Worm (Caenorhabditis elegans) whole organism, mixed stage, embryonic: ENCODE data around the gene Y43B11AL.1.

Source experiments
- M03D4.4 ChIP-seq: sonication (generic microtip); optimal IDR thresholded peaks from 2 replicates; lab custom pipeline; 2017; ENCODE audit warnings: mild to moderate bottlenecking, missing genetic modification characterization, missing compliant biosample characterization
- bed-3 ChIP-seq: fragments of 200-800 bp; sonication (Bioruptor generic); optimal IDR thresholded peaks from 3 replicates; lab custom pipeline; 2018; ENCODE audit warnings: mild to moderate bottlenecking, missing genetic modification characterization, moderate library complexity, missing compliant biosample characterization
- blmp-1 ChIP-seq: fragments of 150-350 bp; optimal IDR thresholded peaks from 2 replicates; lab custom pipeline; 2014; ENCODE audit warnings: missing biosample characterization, missing genetic modification characterization
- ceh-39 ChIP-seq: fragments of 150-350 bp; optimal IDR thresholded peaks from 2 replicates; lab custom pipeline; 2014; ENCODE audit warnings: missing biosample characterization, missing genetic modification characterization
- ceh-43 ChIP-seq: fragments of 200-800 bp; sonication (Bioruptor generic); optimal IDR thresholded peaks from 2 replicates; lab custom pipeline; 2018; ENCODE audit warnings: mild to moderate bottlenecking, missing genetic modification characterization, moderate library complexity, missing compliant biosample characterization
- ceh-83 ChIP-seq: fragments of 200-800 bp; sonication (Bioruptor generic); optimal IDR thresholded peaks from 2 replicates; lab custom pipeline; 2018; ENCODE audit warnings: mild to moderate bottlenecking, missing genetic modification characterization, missing compliant biosample characterization
- ces-1 ChIP-seq: fragments of 150-350 bp; optimal IDR thresholded peaks from 2 replicates; lab custom pipeline; 2014; ENCODE audit warnings: missing biosample characterization, missing genetic modification reagents, missing genetic modification characterization
- cnd-1 ChIP-seq: fragments of 200-800 bp; sonication (Bioruptor generic); optimal IDR thresholded peaks from 2 replicates; lab custom pipeline; 2018; ENCODE audit warnings: mild to moderate bottlenecking, missing genetic modification characterization, missing compliant biosample characterization
- drap-1 ChIP-seq: fragments of 200-800 bp; sonication (Bioruptor generic); optimal IDR thresholded peaks from 3 replicates; lab custom pipeline; 2018; ENCODE audit warnings: mild to moderate bottlenecking, missing genetic modification characterization, missing compliant biosample characterization
- elt-1 ChIP-seq: sonication (generic microtip); optimal IDR thresholded peaks from 2 replicates; lab custom pipeline; 2017; ENCODE audit warnings: missing genetic modification characterization, mild to moderate bottlenecking, missing compliant biosample characterization, antibody characterized with exemption, moderate library complexity, borderline replicate concordance; ENCODE audit not compliant: insufficient read depth
- elt-3 ChIP-seq: fragments of 150-350 bp; optimal IDR thresholded peaks from 2 replicates; lab custom pipeline; 2014; ENCODE audit warnings: missing biosample characterization, missing genetic modification characterization
- flh-1 ChIP-seq: fragments of 200-800 bp; sonication (Bioruptor generic); optimal IDR thresholded peaks from 2 replicates; lab custom pipeline; 2018; ENCODE audit warnings: mild to moderate bottlenecking, missing genetic modification characterization, moderate library complexity, missing compliant biosample characterization
- ham-2 ChIP-seq: fragments of 200-800 bp; sonication (Bioruptor generic); optimal IDR thresholded peaks from 2 replicates; lab custom pipeline; 2018; ENCODE audit warnings: mild to moderate bottlenecking, missing genetic modification characterization, missing compliant biosample characterization
- hlh-1 ChIP-seq: fragments of 150-350 bp; optimal IDR thresholded peaks from 2 replicates; lab custom pipeline; 2014; ENCODE audit warnings: missing biosample characterization, missing genetic modification reagents, missing genetic modification characterization
- lin-13 ChIP-seq: fragments of 150-350 bp; optimal IDR thresholded peaks from 2 replicates; lab custom pipeline; 2014; ENCODE audit warnings: missing biosample characterization, missing genetic modification characterization
- lin-32 ChIP-seq: fragments of 200-800 bp; sonication (Bioruptor generic); optimal IDR thresholded peaks from 2 replicates; lab custom pipeline; 2018; ENCODE audit warnings: mild to moderate bottlenecking, missing genetic modification characterization, missing compliant biosample characterization
- lsy-2 ChIP-seq: fragments of 150-350 bp; optimal IDR thresholded peaks from 2 replicates; lab custom pipeline; 2014; ENCODE audit warnings: missing biosample characterization, missing genetic modification characterization
- mab-5 ChIP-seq: fragments of 150-350 bp; optimal IDR thresholded peaks from 2 replicates; lab custom pipeline; 2014; ENCODE audit warnings: missing biosample characterization, missing genetic modification characterization
- mep-1 ChIP-seq: fragments of 150-350 bp; optimal IDR thresholded peaks from 2 replicates; lab custom pipeline; 2017; ENCODE audit warnings: missing biosample characterization, missing genetic modification reagents, missing genetic modification characterization, inconsistent platforms
- mls-2 ChIP-seq: sonication (generic microtip); optimal IDR thresholded peaks from 2 replicates; lab custom pipeline; 2016; ENCODE audit warnings: mild to moderate bottlenecking, missing genetic modification characterization, moderate library complexity, missing compliant biosample characterization
- nhr-12 ChIP-seq: fragments of 150-350 bp; optimal IDR thresholded peaks from 2 replicates; lab custom pipeline; 2014; ENCODE audit warnings: missing biosample characterization, missing genetic modification characterization
- nhr-2 ChIP-seq: fragments of 150-350 bp; optimal IDR thresholded peaks from 2 replicates; lab custom pipeline; 2014; ENCODE audit warnings: missing biosample characterization, missing genetic modification characterization
- nhr-237 ChIP-seq: fragments of 150-350 bp; optimal IDR thresholded peaks from 2 replicates; lab custom pipeline; 2014; ENCODE audit warnings: missing biosample characterization, missing genetic modification characterization
- nhr-28 ChIP-seq: fragments of 150-350 bp; optimal IDR thresholded peaks from 2 replicates; lab custom pipeline; 2014; ENCODE audit warnings: missing biosample characterization, missing genetic modification characterization
- nhr-76 ChIP-seq: sonication (generic microtip); optimal IDR thresholded peaks from 2 replicates; lab custom pipeline; 2017; ENCODE audit warnings: missing biosample characterization, missing genetic modification characterization
- sem-2 ChIP-seq: fragments of 200-800 bp; sonication (Bioruptor generic); optimal IDR thresholded peaks from 2 replicates; lab custom pipeline; 2018; ENCODE audit warnings: mild to moderate bottlenecking, missing genetic modification characterization, missing compliant biosample characterization
- snpc-4 ChIP-seq: fragments of 150-350 bp; optimal IDR thresholded peaks from 2 replicates; lab custom pipeline; 2014; ENCODE audit warnings: missing biosample characterization, missing genetic modification characterization
- sptf-1 ChIP-seq: sonication (generic microtip); optimal IDR thresholded peaks from 2 replicates; lab custom pipeline; 2017; ENCODE audit warnings: mild to moderate bottlenecking, missing genetic modification characterization, moderate library complexity, missing compliant biosample characterization
- tbx-8 ChIP-seq: fragments of 200-800 bp; sonication (Bioruptor generic); optimal IDR thresholded peaks from 2 replicates; lab custom pipeline; 2018; ENCODE audit warnings: mild to moderate bottlenecking, missing genetic modification characterization, moderate library complexity, missing compliant biosample characterization
- unc-120 ChIP-seq: sonication (generic microtip); optimal IDR thresholded peaks from 2 replicates; lab custom pipeline; 2017; ENCODE audit warnings: missing genetic modification characterization, missing compliant biosample characterization; ENCODE audit not compliant: poor library complexity, severe bottlenecking
- unc-39 ChIP-seq: fragments of 150-350 bp; optimal IDR thresholded peaks from 2 replicates; lab custom pipeline; 2014; ENCODE audit warnings: missing biosample characterization, missing genetic modification characterization
- unc-62 ChIP-seq: fragments of 150-350 bp; optimal IDR thresholded peaks from 2 replicates; lab custom pipeline; 2014; ENCODE audit warnings: missing biosample characterization, missing genetic modification reagents, missing genetic modification characterization
- zip-8 ChIP-seq: fragments of 150-350 bp; optimal IDR thresholded peaks from 2 replicates; lab custom pipeline; 2014; ENCODE audit warnings: missing biosample characterization, missing genetic modification characterization
- ztf-11 ChIP-seq: fragments of 150-350 bp; optimal IDR thresholded peaks from 2 replicates; lab custom pipeline; 2014; ENCODE audit warnings: missing biosample characterization, missing genetic modification characterization

The Y43B11AL.1 gene

DNA sequence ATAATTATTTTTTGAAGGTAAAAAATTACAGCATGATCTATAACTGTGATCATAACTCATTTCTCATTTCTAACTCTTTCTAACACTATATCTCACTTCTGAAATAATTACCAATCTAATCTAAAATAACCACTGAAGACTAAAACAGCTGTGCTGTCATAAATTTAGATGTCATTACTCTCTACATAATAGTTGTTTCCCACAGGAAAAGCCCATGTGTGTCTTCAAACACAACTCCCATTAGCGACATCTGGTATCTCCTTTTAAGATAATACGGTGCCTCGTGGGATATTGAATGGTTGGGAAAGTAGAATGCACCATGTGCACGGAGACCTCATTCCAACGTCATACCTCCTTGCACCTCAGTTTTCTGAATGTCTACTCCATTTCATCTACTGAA, at the start of gene Y43B11AL.1:
Gene Y43B11AL.1, plus strand, starts transcription at position 301 of the 400 bp plus-strand sequence.
- TF ChIP-seq unc-120 (tag; lab: Kevin White, UChicago) (no peak), bed-3 (GFP tag; lab: Kevin White, UChicago) (no peak), nhr-76 (no peak), ces-1 (GFP tag; lab: Kevin White, UChicago) (no peak), cnd-1 (tag; lab: Kevin White, UChicago) (no peak), nhr-2 (no peak), unc-39 (tag; lab: Kevin White, UChicago) (no peak), tbx-8 (no peak), ceh-43 (no peak), drap-1 (GFP tag; lab: Kevin White, UChicago) (no peak), mep-1 (no peak), sem-2 (no peak), blmp-1 (no peak), lin-13 (tag; lab: Kevin White, UChicago) (no peak), M03D4.4 (no peak), hlh-1 (tag; lab: Kevin White, UChicago) (no peak), nhr-28 (no peak), elt-3 (tag; lab: Kevin White, UChicago) (no peak), zip-8 (tag; lab: Kevin White, UChicago) (no peak)

DNA sequence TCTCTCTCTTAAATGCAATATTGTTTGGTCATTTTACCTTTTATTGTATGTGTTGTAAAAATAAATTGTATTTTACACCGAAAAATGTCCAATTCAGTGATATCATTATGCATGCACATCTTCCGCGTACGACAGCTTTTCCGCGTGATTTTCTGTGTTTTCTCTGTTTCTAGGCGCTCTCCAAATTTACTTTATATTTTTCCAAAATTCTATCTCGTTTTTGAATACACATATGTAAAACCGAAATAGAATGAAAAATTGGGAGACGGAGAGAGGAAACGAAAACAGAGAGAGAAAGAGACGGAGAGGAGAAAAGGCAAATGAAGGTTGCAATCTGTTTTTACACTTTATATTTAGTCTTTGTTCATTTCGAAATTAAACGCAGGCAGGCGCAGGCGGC, 48.6 kb upstream of the Y43B11AL.1 start:
- TF ChIP-seq ztf-11 (tag; lab: Kevin White, UChicago) (no peak), unc-120 (tag; lab: Kevin White, UChicago) (peak; percentile 13), ces-1 (GFP tag; lab: Kevin White, UChicago) (peak; percentile 80), flh-1 (GFP tag; lab: Kevin White, UChicago) (no peak), elt-3 (tag; lab: Kevin White, UChicago) (no peak), mab-5 (tag; lab: Kevin White, UChicago) (no peak), zip-8 (tag; lab: Kevin White, UChicago) (no peak), blmp-1 (no peak), lsy-2 (peak; percentile 22), cnd-1 (tag; lab: Kevin White, UChicago) (no peak), hlh-1 (tag; lab: Kevin White, UChicago) (no peak), sem-2 (no peak), sptf-1 (tag; lab: Kevin White, UChicago) (no peak), lin-32 (GFP tag; lab: Kevin White, UChicago) (no peak), M03D4.4 (no peak), snpc-4 (tag; lab: Kevin White, UChicago) (no peak), nhr-12 (tag; lab: Kevin White, UChicago) (no peak), elt-1 (tag; lab: Kevin White, UChicago) (no peak), unc-39 (tag; lab: Kevin White, UChicago) (no peak), nhr-76 (no peak), ceh-39 (tag; lab: Kevin White, UChicago) (no peak), nhr-237 (tag; lab: Kevin White, UChicago) (peak; percentile 62), unc-62 (GFP tag; lab: Kevin White, UChicago) (peak; percentile 48), bed-3 (GFP tag; lab: Kevin White, UChicago) (no peak)

DNA sequence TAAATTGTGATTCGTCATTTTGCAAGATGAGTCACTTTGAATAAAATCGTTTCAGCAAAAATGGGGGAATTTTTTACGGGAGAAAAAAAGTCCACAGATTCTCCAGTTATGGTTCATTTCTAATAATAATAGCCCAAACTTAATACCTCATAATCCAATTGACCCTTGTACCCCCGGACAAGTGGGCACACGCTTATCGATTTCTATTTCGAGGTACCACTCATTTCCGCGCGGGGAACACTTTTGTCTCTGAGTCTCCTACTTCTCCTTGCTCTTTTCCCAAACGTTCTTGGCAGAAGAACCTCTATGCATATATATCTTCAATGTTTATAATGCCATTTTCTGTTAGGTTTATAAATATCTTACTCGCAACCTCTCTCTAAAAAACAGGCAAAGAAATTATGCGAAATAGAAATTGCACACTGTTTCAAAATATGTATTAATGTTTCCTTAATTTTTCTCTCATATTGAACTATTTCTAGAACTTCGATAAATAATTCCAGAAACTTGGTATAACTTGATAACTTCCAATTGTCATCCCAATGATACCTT, 47.9 kb upstream of the Y43B11AL.1 start, which contains the start of gene gldi-4:
Gene gldi-4, plus strand, starts transcription at position 502 of the 552 bp plus-strand sequence.
- TF ChIP-seq M03D4.4 (no peak), mls-2 (tag; lab: Kevin White, UChicago) (peak; percentile 14), ham-2 (no peak), nhr-76 (no peak), zip-8 (tag; lab: Kevin White, UChicago) (no peak), nhr-12 (tag; lab: Kevin White, UChicago) (no peak), drap-1 (GFP tag; lab: Kevin White, UChicago) (no peak), elt-3 (tag; lab: Kevin White, UChicago) (no peak), nhr-2 (peak; percentile 92), tbx-8 (no peak), lin-13 (tag; lab: Kevin White, UChicago) (no peak), ces-1 (GFP tag; lab: Kevin White, UChicago) (peak; percentile 83)

DNA sequence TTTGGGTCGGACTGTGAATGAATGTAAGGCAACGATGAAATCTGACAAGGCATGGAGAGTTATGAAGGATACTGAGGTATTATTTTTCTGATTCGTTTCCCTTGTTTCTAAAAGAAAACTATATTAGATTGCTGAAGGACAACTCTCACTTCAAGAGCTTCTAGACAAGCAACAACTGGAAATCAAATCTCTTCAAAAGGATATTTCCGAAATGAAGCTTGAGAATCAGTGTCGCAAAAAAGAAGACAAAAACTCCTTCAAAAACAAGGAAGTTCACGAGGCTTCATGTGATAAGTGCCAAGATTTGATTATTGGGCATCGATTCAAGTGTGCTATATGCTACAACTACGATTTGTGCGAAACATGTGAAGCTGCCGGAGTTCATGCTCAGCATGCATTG, 46.5 kb upstream of the Y43B11AL.1 start:
- TF ChIP-seq ceh-39 (tag; lab: Kevin White, UChicago) (no peak), unc-62 (GFP tag; lab: Kevin White, UChicago) (no peak), bed-3 (GFP tag; lab: Kevin White, UChicago) (no peak), nhr-12 (tag; lab: Kevin White, UChicago) (no peak), ceh-83 (no peak), drap-1 (GFP tag; lab: Kevin White, UChicago) (no peak), M03D4.4 (no peak), ham-2 (no peak), ces-1 (GFP tag; lab: Kevin White, UChicago) (no peak), mab-5 (tag; lab: Kevin White, UChicago) (no peak), zip-8 (tag; lab: Kevin White, UChicago) (no peak), lin-13 (tag; lab: Kevin White, UChicago) (no peak), nhr-2 (no peak), mep-1 (no peak), cnd-1 (tag; lab: Kevin White, UChicago) (no peak)
